Fruit fly (Drosophila melanogaster) whole organism, embryonic: Measurements from ENCODE around the gene CG14342.
A peak's percentile ranks its signal among the peaks of the same experiment; 100 is the strongest.

Experiments
- Awh ChIP-seq: fragments of 200-800 bp; sonication (Bioruptor generic); IDR thresholded peaks from 2 replicates; pipeline ENCODE4, ENCODE4 v1.3.6; 2022; ENCODE audit warnings: missing biosample characterization, missing genetic modification characterization
- BEAF-32 ChIP-seq: fragments of 200-800 bp; sonication (Bioruptor generic); optimal IDR thresholded peaks from 3 replicates; lab custom pipeline; 2017; ENCODE audit warnings: missing biosample characterization, missing genetic modification characterization, mild to moderate bottlenecking, moderate library complexity, missing genetic modification reagents
- Bdp1 ChIP-seq: fragments of 200-800 bp; sonication (Bioruptor generic); optimal IDR thresholded peaks from 3 replicates; lab custom pipeline; 2016; ENCODE audit warnings: missing biosample characterization, missing genetic modification characterization
- BtbVII ChIP-seq: fragments of 200-800 bp; sonication (Bioruptor generic); optimal IDR thresholded peaks from 3 replicates; lab custom pipeline; 2017; ENCODE audit warnings: missing biosample characterization, mild to moderate bottlenecking, missing genetic modification characterization
- CG11085 ChIP-seq: fragments of 200-800 bp; sonication (Bioruptor generic); IDR thresholded peaks from 2 replicates; pipeline ENCODE4 v1.3.6; 2022; ENCODE audit warnings: missing biosample characterization, missing genetic modification characterization
- CG11456 ChIP-seq: fragments of 200-800 bp; sonication (Bioruptor generic); IDR thresholded peaks from 3 replicates; pipeline ENCODE4 v1.3.6; 2022; ENCODE audit warnings: missing biosample characterization, missing genetic modification characterization
- CG12942 ChIP-seq: fragments of 200-800 bp; sonication (Bioruptor generic); optimal IDR thresholded peaks from 3 replicates; lab custom pipeline; 2016; ENCODE audit warnings: missing biosample characterization, missing genetic modification characterization
- CG13123 ChIP-seq: fragments of 200-800 bp; sonication (Bioruptor generic); optimal IDR thresholded peaks from 2 replicates; lab custom pipeline; 2016; ENCODE audit warnings: missing biosample characterization, missing genetic modification characterization
- CG16813 ChIP-seq: fragments of 200-800 bp; sonication (Bioruptor generic); IDR thresholded peaks from 3 replicates; pipeline ENCODE4 v1.3.6; 2022; ENCODE audit warnings: missing biosample characterization, missing genetic modification characterization; ENCODE audit not compliant: partially characterized antibody
- CG17802 ChIP-seq: fragments of 200-800 bp; sonication (Bioruptor generic); optimal IDR thresholded peaks from 2 replicates; lab custom pipeline; 2018; ENCODE audit warnings: missing biosample characterization, mild to moderate bottlenecking, missing genetic modification characterization, moderate library complexity
- CG17829 ChIP-seq: fragments of 200-800 bp; optimal IDR thresholded peaks from 2 replicates; lab custom pipeline; 2019; ENCODE audit warnings: missing biosample characterization, mild to moderate bottlenecking, missing genetic modification characterization, moderate library complexity
- CG18476 ChIP-seq: fragments of 200-800 bp; sonication (Bioruptor generic); optimal IDR thresholded peaks from 2 replicates; lab custom pipeline; 2016; ENCODE audit warnings: missing biosample characterization, mild to moderate bottlenecking, missing genetic modification characterization
- CG18764 ChIP-seq: fragments of 200-800 bp; sonication (Bioruptor generic); optimal IDR thresholded peaks from 3 replicates; lab custom pipeline; 2016; ENCODE audit warnings: missing biosample characterization, missing genetic modification characterization
- CG2116 ChIP-seq: fragments of 200-800 bp; sonication (Bioruptor generic); optimal IDR thresholded peaks from 3 replicates; lab custom pipeline; 2018; ENCODE audit warnings: missing biosample characterization, mild to moderate bottlenecking, missing genetic modification characterization
- CG4617 ChIP-seq: fragments of 200-800 bp; sonication (Bioruptor generic); optimal IDR thresholded peaks from 3 replicates; lab custom pipeline; 2016; ENCODE audit warnings: missing biosample characterization, missing genetic modification characterization, borderline replicate concordance
- CG5180 ChIP-seq: fragments of 200-800 bp; sonication (Bioruptor generic); optimal IDR thresholded peaks from 3 replicates; lab custom pipeline; 2017; ENCODE audit warnings: missing biosample characterization, missing genetic modification characterization, mild to moderate bottlenecking, moderate library complexity, missing genetic modification reagents
- CG6175 ChIP-seq: fragments of 200-800 bp; sonication (Bioruptor generic); IDR thresholded peaks from 3 replicates; pipeline ENCODE4 v1.3.6; 2022; ENCODE audit warnings: missing biosample characterization, missing genetic modification characterization
- CG6683 ChIP-seq: fragments of 200-800 bp; sonication (Bioruptor generic); optimal IDR thresholded peaks from 2 replicates; lab custom pipeline; 2017; ENCODE audit warnings: missing biosample characterization, mild to moderate bottlenecking, missing genetic modification characterization, missing genetic modification reagents
- CG7372 ChIP-seq: fragments of 200-800 bp; sonication (Bioruptor generic); IDR thresholded peaks from 2 replicates; pipeline ENCODE4 v1.3.6; 2022; ENCODE audit warnings: missing biosample characterization, missing genetic modification characterization
- CG9876 ChIP-seq: fragments of 200-800 bp; sonication (Bioruptor generic); optimal IDR thresholded peaks from 2 replicates; lab custom pipeline; 2016; ENCODE audit warnings: missing biosample characterization, missing genetic modification characterization
- CHES-1-like ChIP-seq: fragments of 200-800 bp; sonication (Bioruptor generic); optimal IDR thresholded peaks from 2 replicates; lab custom pipeline; 2016; ENCODE audit warnings: missing biosample characterization, missing genetic modification characterization
- CTCF ChIP-seq: fragments of 200-800 bp; sonication (Bioruptor generic); optimal IDR thresholded peaks from 2 replicates; lab custom pipeline; 2017; ENCODE audit warnings: missing biosample characterization, mild to moderate bottlenecking, missing genetic modification characterization, moderate library complexity
- D ChIP-seq, 2 experiments: fragments of 200-800 bp in 1 of 2; fragments of >200 bp in 1 of 2; sonication (Bioruptor generic) in 1 of 2; optimal IDR thresholded peaks; 2 replicates in 1 of 2; 3 replicates in 1 of 2; lab custom pipeline; 2017; ENCODE audit warnings: mild to moderate bottlenecking in 1 of 2, missing biosample characterization in 1 of 2, missing genetic modification characterization in 1 of 2, missing genetic modification reagents in 1 of 2
- Dll ChIP-seq: fragments of 200-800 bp; sonication (Bioruptor generic); IDR thresholded peaks from 4 replicates; pipeline ENCODE4 v1.3.6; 2022; ENCODE audit warnings: missing biosample characterization, missing genetic modification characterization; ENCODE audit not compliant: partially characterized antibody
- Eip74EF ChIP-seq, 2 experiments: fragments of 200-800 bp in 1 of 2; fragments of >200 bp in 1 of 2; sonication (Bioruptor generic) in 1 of 2; optimal IDR thresholded peaks; 2 replicates each; lab custom pipeline; 2017 to 2019; ENCODE audit warnings: missing biosample characterization in 2 of 2, missing genetic modification characterization in 2 of 2, mild to moderate bottlenecking in 1 of 2, moderate library complexity in 1 of 2
- HHEX ChIP-seq: fragments of 200-800 bp; sonication (Bioruptor generic); optimal IDR thresholded peaks from 3 replicates; lab custom pipeline; 2017; ENCODE audit warnings: missing biosample characterization, mild to moderate bottlenecking, missing genetic modification characterization, missing genetic modification reagents
- Med ChIP-seq: fragments of 200-800 bp; sonication (Bioruptor generic); peaks from one replicate; lab custom pipeline; 2016; ENCODE audit warnings: missing biosample characterization, missing genetic modification characterization, mild to moderate bottlenecking, inconsistent platforms, moderate library complexity
- Myb ChIP-seq: fragments of 200-800 bp; sonication (Bioruptor generic); optimal IDR thresholded peaks from 2 replicates; lab custom pipeline; 2016; ENCODE audit warnings: missing biosample characterization, missing genetic modification characterization
- Nf-YA ChIP-seq: fragments of 200-800 bp; sonication (Bioruptor generic); IDR thresholded peaks from 2 replicates; pipeline ENCODE4 v1.3.6; 2022; ENCODE audit warnings: missing biosample characterization, missing genetic modification characterization
- PHDP ChIP-seq: fragments of 200-800 bp; sonication (Bioruptor generic); optimal IDR thresholded peaks from 3 replicates; lab custom pipeline; 2018; ENCODE audit warnings: missing biosample characterization, mild to moderate bottlenecking, missing genetic modification characterization, moderate library complexity
- Pdp1 ChIP-seq, 2 experiments: fragments of 200-800 bp; sonication (Bioruptor generic); optimal IDR thresholded peaks; 3 replicates each; lab custom pipeline; 2016; ENCODE audit warnings: missing biosample characterization in 2 of 2, missing genetic modification characterization in 2 of 2, mild to moderate bottlenecking in 1 of 2, moderate library complexity in 1 of 2
- Sry-δ ChIP-seq: fragments of 200-800 bp; sonication (Bioruptor generic); optimal IDR thresholded peaks from 2 replicates; lab custom pipeline; 2016; ENCODE audit warnings: missing biosample characterization, missing genetic modification characterization
- TFAM ChIP-seq: fragments of 200-800 bp; sonication (Bioruptor generic); optimal IDR thresholded peaks from 2 replicates; lab custom pipeline; 2017; ENCODE audit warnings: missing biosample characterization, missing genetic modification characterization, inconsistent platforms
- Taf1 ChIP-seq: fragments of 200-800 bp; sonication (Bioruptor generic); IDR thresholded peaks from 2 replicates; pipeline ENCODE4 v1.3.6; 2022; ENCODE audit warnings: missing biosample characterization, missing genetic modification characterization
- Usf ChIP-seq: fragments of 200-800 bp; sonication (Bioruptor generic); optimal IDR thresholded peaks from 2 replicates; lab custom pipeline; 2017; ENCODE audit warnings: missing genotype, missing biosample characterization, missing genetic modification characterization
- Xrp1 ChIP-seq: fragments of 200-800 bp; sonication (Bioruptor generic); IDR thresholded peaks from 2 replicates; pipeline ENCODE4 v1.3.6; 2022; ENCODE audit warnings: missing biosample characterization, missing genetic modification characterization
- ap ChIP-seq: fragments of 200-800 bp; sonication (Bioruptor generic); IDR thresholded peaks from 2 replicates; pipeline ENCODE4 v1.3.6; 2022; ENCODE audit warnings: missing biosample characterization, missing genetic modification characterization
- bowl ChIP-seq: fragments of 200-800 bp; sonication (Bioruptor generic); IDR thresholded peaks from 2 replicates; pipeline ENCODE4 v1.3.6; 2022; ENCODE audit warnings: missing biosample characterization, missing genetic modification characterization
- cas ChIP-seq: fragments of 200-800 bp; sonication (Bioruptor generic); IDR thresholded peaks from 2 replicates; pipeline ENCODE4 v1.3.6; 2022; ENCODE audit warnings: missing biosample characterization, missing genetic modification characterization
- chn ChIP-seq: fragments of 200-800 bp; sonication (Bioruptor generic); optimal IDR thresholded peaks from 2 replicates; lab custom pipeline; 2016; ENCODE audit warnings: missing biosample characterization, missing genetic modification characterization
- da ChIP-seq: fragments of 200-800 bp; sonication (Bioruptor generic); optimal IDR thresholded peaks from 2 replicates; lab custom pipeline; 2016; ENCODE audit warnings: missing biosample characterization, missing genetic modification characterization
- dan ChIP-seq: fragments of 200-800 bp; sonication (Bioruptor generic); IDR thresholded peaks from 2 replicates; pipeline ENCODE4 v1.3.6; 2022; ENCODE audit warnings: missing biosample characterization, missing genetic modification characterization
- en ChIP-seq: fragments of 200-800 bp; sonication (Bioruptor generic); optimal IDR thresholded peaks from 2 replicates; lab custom pipeline; 2016; ENCODE audit warnings: missing biosample characterization, missing genetic modification characterization
- fd102C ChIP-seq: fragments of 200-800 bp; sonication (Bioruptor generic); optimal IDR thresholded peaks from 2 replicates; lab custom pipeline; 2018; ENCODE audit warnings: missing biosample characterization, mild to moderate bottlenecking, missing genetic modification characterization, moderate library complexity
- maf-S ChIP-seq: fragments of 200-800 bp; sonication (Bioruptor generic); optimal IDR thresholded peaks from 2 replicates; lab custom pipeline; 2016; ENCODE audit warnings: missing biosample characterization, missing genetic modification characterization
- nerfin-2 ChIP-seq: fragments of 200-800 bp; sonication (Bioruptor generic); IDR thresholded peaks from 2 replicates; pipeline ENCODE4 v1.3.6; 2022; ENCODE audit warnings: missing biosample characterization, missing genetic modification characterization; ENCODE audit not compliant: partially characterized antibody
- stc ChIP-seq: fragments of 200-800 bp; sonication (Bioruptor generic); IDR thresholded peaks from 2 replicates; pipeline ENCODE4 v1.3.6; 2022; ENCODE audit warnings: missing biosample characterization, missing genetic modification characterization
- z ChIP-seq: fragments of 200-800 bp; sonication (Bioruptor generic); IDR thresholded peaks from 3 replicates; pipeline ENCODE4 v1.3.6; 2022; ENCODE audit warnings: missing biosample characterization, missing genetic modification characterization
- zen2 ChIP-seq: fragments of 200-800 bp; sonication (Bioruptor generic); IDR thresholded peaks from 3 replicates; pipeline ENCODE4 v1.3.6; 2022; ENCODE audit warnings: missing biosample characterization, missing genetic modification characterization; ENCODE audit not compliant: partially characterized antibody

The CG14342 gene

DNA sequence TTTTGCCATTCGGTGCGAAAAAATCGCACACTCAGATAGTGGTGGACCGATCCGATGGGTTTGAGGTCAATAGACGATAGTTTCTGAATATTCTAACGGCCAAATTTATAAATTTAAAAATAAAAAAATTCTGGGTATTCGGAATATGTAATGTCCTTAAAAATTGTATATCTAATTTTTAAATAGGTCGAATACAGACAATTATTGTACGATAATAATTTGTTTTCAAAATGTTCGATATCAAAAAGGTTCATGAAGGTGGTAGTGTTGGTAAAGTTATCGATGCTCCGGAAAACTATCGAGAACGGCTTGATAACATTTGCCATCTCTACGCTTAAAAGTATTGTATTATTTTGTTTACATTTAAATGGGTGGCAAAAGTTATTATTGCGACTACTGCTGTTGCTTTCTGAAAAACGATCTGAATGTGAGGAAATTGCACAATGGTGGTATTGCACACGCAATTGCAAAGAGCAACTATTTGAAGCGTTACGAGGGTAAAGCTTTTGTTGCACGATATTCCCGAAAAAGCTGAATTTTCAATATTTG lies 34.1 kb upstream of the CG14342 start, which contains the start of the genes CG31922 and Plap (continued):
- TF ChIP-seq TFAM (GFP tag; lab: Kevin White, UChicago): no peak
- peak; percentile 60 for TF ChIP-seq CG12942 (GFP tag; lab: Kevin White, UChicago)
- TF ChIP-seq CG13123 (GFP tag; lab: Kevin White, UChicago): peak; percentile 47
- 0 out of 2 replicates have a peak, but pooled peaks have one; percentile 4 for TF ChIP-seq ap (GFP tag; lab: Robert Waterston, UW)
- TF ChIP-seq CG2116 (GFP tag; lab: Kevin White, UChicago): peak; percentile 74
- peak; percentile 72 for TF ChIP-seq Xrp1 (GFP tag; lab: Robert Waterston, UW)
- TF ChIP-seq Bdp1: peak; percentile 64
- peak; percentile 96 for TF ChIP-seq Dll (GFP tag; lab: Robert Waterston, UW)
- peak; percentile 64 for TF ChIP-seq PHDP (tag; lab: Kevin White, UChicago)
- peak; percentile 81 for TF ChIP-seq nerfin-2 (GFP tag; lab: Robert Waterston, UW)
- TF ChIP-seq da (GFP tag; lab: Kevin White, UChicago): no peak
- 0 out of 3 replicates have a peak, but pooled peaks have one; percentile 57 for TF ChIP-seq CG11456
- TF ChIP-seq CG5180 (GFP tag; lab: Kevin White, UChicago): no peak
- TF ChIP-seq en (GFP tag; lab: Kevin White, UChicago): no peak
- peak; percentile 3 for TF ChIP-seq HHEX (GFP tag; lab: Kevin White, UChicago)
- TF ChIP-seq CG17829 (tag; lab: Kevin White, UChicago): peak; percentile 80
- no peak for TF ChIP-seq fd102C (GFP tag; lab: Kevin White, UChicago)
- peak; percentile 39; the same call in 1 of the 2 replicates for TF ChIP-seq Taf1 (GFP tag; lab: Robert Waterston, UW)
- TF ChIP-seq maf-S (GFP tag; lab: Kevin White, UChicago): peak; percentile 19
- TF ChIP-seq BEAF-32 (GFP tag; lab: Kevin White, UChicago): peak; percentile 97
- TF ChIP-seq CG18764 (GFP tag; lab: Kevin White, UChicago): peak; percentile 66
- peak; percentile 42; the same call in 1 of the 2 replicates for TF ChIP-seq Awh (GFP tag; lab: Robert Waterston, UW)
- no peak for TF ChIP-seq D (optimal IDR thresholded peaks at IDR 0.05; lab: Kevin White, UChicago)
- TF ChIP-seq D (GFP tag; optimal IDR thresholded peaks at IDR 0.05; lab: Kevin White, UChicago): peak; percentile 28
- TF ChIP-seq Nf-YA (GFP tag; lab: Robert Waterston, UW): no peak
- TF ChIP-seq Eip74EF (GFP tag; optimal IDR thresholded peaks at IDR 0.05; lab: Kevin White, UChicago): no peak
- TF ChIP-seq CTCF (GFP tag; lab: Kevin White, UChicago): no peak
- TF ChIP-seq CG16813 (GFP tag; lab: Robert Waterston, UW): peak; percentile 94
- TF ChIP-seq cas (GFP tag; lab: Robert Waterston, UW): no peak
- peak; percentile 85 for TF ChIP-seq Myb (GFP tag; lab: Kevin White, UChicago)
- peak; percentile 56 for TF ChIP-seq CHES-1-like
- TF ChIP-seq bowl (GFP tag; lab: Robert Waterston, UW): no peak
- TF ChIP-seq Pdp1 (GFP tag; optimal IDR thresholded peaks at IDR 0.05; lab: Kevin White, UChicago): peak; percentile 63 to 68
- no peak for TF ChIP-seq dan (GFP tag; lab: Robert Waterston, UW)
- TF ChIP-seq Med (GFP tag; lab: Kevin White, UChicago): peak; percentile 93
- no peak for TF ChIP-seq CG17802 (tag; lab: Kevin White, UChicago)
- TF ChIP-seq CG7372 (GFP tag; lab: Robert Waterston, UW): peak; percentile 54; the same call in 1 of the 2 replicates
- no peak for TF ChIP-seq CG6175 (GFP tag; lab: Robert Waterston, UW)
- peak; percentile 69 for TF ChIP-seq CG18476 (GFP tag; lab: Kevin White, UChicago)
- TF ChIP-seq CG11085: 0 out of 2 replicates have a peak, but pooled peaks have one; percentile 17
- peak; percentile 73; the same call in 2 of the 3 replicates for TF ChIP-seq zen2
- TF ChIP-seq chn (GFP tag; lab: Kevin White, UChicago): peak; percentile 72
- peak; percentile 96 for TF ChIP-seq Sry-δ (GFP tag; lab: Kevin White, UChicago)
- no peak for TF ChIP-seq Usf (GFP tag; lab: Kevin White, UChicago)
- TF ChIP-seq z: no peak
- TF ChIP-seq CG6683: no peak
- TF ChIP-seq CG9876 (GFP tag; lab: Kevin White, UChicago): peak; percentile 14
- TF ChIP-seq CG4617 (GFP tag; lab: Kevin White, UChicago): peak; percentile 68
- TF ChIP-seq BtbVII: no peak
- TF ChIP-seq stc: 0 out of 2 replicates have a peak, but pooled peaks have one; percentile 7
